Fruit fly (Drosophila melanogaster) whole organism, embryonic: ENCODE results near the gene msps.

Experiments used
- Atf-2 ChIP-seq: fragments of 200-800 bp; sonication (Bioruptor generic); optimal IDR thresholded peaks from 2 replicates; lab custom pipeline; 2016; ENCODE audit warnings: missing biosample characterization, missing genetic modification characterization
- Bdp1 ChIP-seq: fragments of 200-800 bp; sonication (Bioruptor generic); optimal IDR thresholded peaks from 3 replicates; lab custom pipeline; 2016; ENCODE audit warnings: missing biosample characterization, missing genetic modification characterization
- Blimp-1 ChIP-seq: fragments of 200-800 bp; sonication (Bioruptor generic); optimal IDR thresholded peaks from 3 replicates; lab custom pipeline; 2018; ENCODE audit warnings: missing biosample characterization, missing genetic modification characterization, mild to moderate bottlenecking, moderate library complexity, missing genetic modification reagents
- Bteb2 ChIP-seq: fragments of 200-800 bp; sonication (Bioruptor generic); optimal IDR thresholded peaks from 2 replicates; lab custom pipeline; 2016; ENCODE audit warnings: missing biosample characterization, missing genetic modification characterization
- CG10267 ChIP-seq: fragments of 200-800 bp; sonication (Bioruptor generic); optimal IDR thresholded peaks from 2 replicates; lab custom pipeline; 2018; ENCODE audit warnings: missing biosample characterization, mild to moderate bottlenecking, missing genetic modification characterization, moderate library complexity
- CG10274 ChIP-seq: fragments of 200-800 bp; sonication (Bioruptor generic); optimal IDR thresholded peaks from 3 replicates; lab custom pipeline; 2017; ENCODE audit warnings: missing biosample characterization, mild to moderate bottlenecking, missing genetic modification characterization
- CG11398 ChIP-seq: fragments of 200-800 bp; sonication (Bioruptor generic); optimal IDR thresholded peaks from 2 replicates; lab custom pipeline; 2016; ENCODE audit warnings: missing biosample characterization, missing genetic modification characterization
- CG11504 ChIP-seq: fragments of 200-800 bp; sonication (Bioruptor generic); optimal IDR thresholded peaks from 3 replicates; lab custom pipeline; 2019; ENCODE audit warnings: missing biosample characterization, mild to moderate bottlenecking, missing genetic modification characterization, moderate library complexity
- CG12104 ChIP-seq: fragments of 200-800 bp; sonication (Bioruptor generic); optimal IDR thresholded peaks from 3 replicates; lab custom pipeline; 2016; ENCODE audit warnings: missing biosample characterization, missing genetic modification characterization
- CG14441 ChIP-seq: fragments of 200-800 bp; sonication (Bioruptor generic); IDR thresholded peaks from 2 replicates; pipeline ENCODE4 v1.3.6; 2022; ENCODE audit warnings: missing biosample characterization, missing genetic modification characterization
- CG14667 ChIP-seq: fragments of 200-800 bp; sonication (Bioruptor generic); IDR thresholded peaks from 2 replicates; pipeline ENCODE4 v1.3.6; 2022; ENCODE audit warnings: missing biosample characterization, missing genetic modification characterization
- CG18476 ChIP-seq: fragments of 200-800 bp; sonication (Bioruptor generic); optimal IDR thresholded peaks from 2 replicates; lab custom pipeline; 2016; ENCODE audit warnings: missing biosample characterization, mild to moderate bottlenecking, missing genetic modification characterization
- CG2202 ChIP-seq: fragments of 200-800 bp; sonication (Bioruptor generic); optimal IDR thresholded peaks from 2 replicates; lab custom pipeline; 2018; ENCODE audit warnings: missing biosample characterization, mild to moderate bottlenecking, missing genetic modification characterization
- CG3281 ChIP-seq: fragments of 200-800 bp; sonication (Bioruptor generic); optimal IDR thresholded peaks from 3 replicates; lab custom pipeline; 2017; ENCODE audit warnings: missing biosample characterization, mild to moderate bottlenecking, missing genetic modification characterization
- CG34376 ChIP-seq: fragments of 200-800 bp; sonication (Bioruptor generic); optimal IDR thresholded peaks from 2 replicates; lab custom pipeline; 2018; ENCODE audit warnings: missing biosample characterization, mild to moderate bottlenecking, missing genetic modification characterization
- CG4820 ChIP-seq: fragments of 200-800 bp; sonication (Bioruptor generic); optimal IDR thresholded peaks from 3 replicates; lab custom pipeline; 2016; ENCODE audit warnings: missing biosample characterization, missing genetic modification characterization
- CG4854 ChIP-seq: fragments of 200-800 bp; sonication (Bioruptor generic); optimal IDR thresholded peaks from 2 replicates; lab custom pipeline; 2016; ENCODE audit warnings: missing biosample characterization, missing genetic modification characterization, inconsistent platforms
- CG5180 ChIP-seq: fragments of 200-800 bp; sonication (Bioruptor generic); optimal IDR thresholded peaks from 3 replicates; lab custom pipeline; 2017; ENCODE audit warnings: missing biosample characterization, missing genetic modification characterization, mild to moderate bottlenecking, moderate library complexity, missing genetic modification reagents
- CG7271 ChIP-seq: fragments of 200-800 bp; sonication (Bioruptor generic); optimal IDR thresholded peaks from 2 replicates; lab custom pipeline; 2018; ENCODE audit warnings: missing biosample characterization, mild to moderate bottlenecking, missing genetic modification characterization, moderate library complexity
- CG7556 ChIP-seq: fragments of 200-800 bp; sonication (Bioruptor generic); optimal IDR thresholded peaks from 2 replicates; lab custom pipeline; 2017; ENCODE audit warnings: missing biosample characterization, mild to moderate bottlenecking, missing genetic modification characterization
- CG8359 ChIP-seq: fragments of 200-800 bp; sonication (Bioruptor generic); optimal IDR thresholded peaks from 2 replicates; lab custom pipeline; 2017; ENCODE audit warnings: missing biosample characterization, mild to moderate bottlenecking, missing genetic modification characterization, borderline replicate concordance
- CG9876 ChIP-seq: fragments of 200-800 bp; sonication (Bioruptor generic); optimal IDR thresholded peaks from 2 replicates; lab custom pipeline; 2016; ENCODE audit warnings: missing biosample characterization, missing genetic modification characterization
- D19A ChIP-seq: fragments of 200-800 bp; optimal IDR thresholded peaks from 3 replicates; lab custom pipeline; 2019; ENCODE audit warnings: missing biosample characterization, mild to moderate bottlenecking, missing genetic modification characterization, moderate library complexity
- Dfd ChIP-seq, 2 experiments: fragments of >200 bp; optimal IDR thresholded peaks; 2 replicates each; lab custom pipeline; 2017; ENCODE audit warnings: missing biosample characterization in 2 of 2, missing genetic modification characterization in 2 of 2
- Dll ChIP-seq: fragments of 200-800 bp; sonication (Bioruptor generic); IDR thresholded peaks from 4 replicates; pipeline ENCODE4 v1.3.6; 2022; ENCODE audit warnings: missing biosample characterization, missing genetic modification characterization; ENCODE audit not compliant: partially characterized antibody
- Fer1 ChIP-seq: fragments of 200-800 bp; sonication (Bioruptor generic); optimal IDR thresholded peaks from 2 replicates; lab custom pipeline; 2017; ENCODE audit warnings: missing biosample characterization, mild to moderate bottlenecking, missing genetic modification characterization
- Hr78 ChIP-seq, 2 experiments: fragments of 200-800 bp in 1 of 2; fragments of >200 bp in 1 of 2; sonication (Bioruptor generic) in 1 of 2; optimal IDR thresholded peaks; 2 replicates each; lab custom pipeline; 2017 to 2019; ENCODE audit warnings: missing biosample characterization in 2 of 2, missing genetic modification characterization in 2 of 2, mild to moderate bottlenecking in 1 of 2, moderate library complexity in 1 of 2
- Rfx ChIP-seq: fragments of 200-800 bp; sonication (Bioruptor generic); IDR thresholded peaks from 2 replicates; pipeline ENCODE4 v1.3.6; 2022; ENCODE audit warnings: missing biosample characterization, missing genetic modification characterization
- Scr ChIP-seq: fragments of 200-800 bp; sonication (Bioruptor generic); IDR thresholded peaks from 2 replicates; pipeline ENCODE4 v1.3.6; 2022; ENCODE audit warnings: missing biosample characterization, missing genetic modification characterization; ENCODE audit not compliant: partially characterized antibody
- Tbp ChIP-seq: fragments of >200 bp; optimal IDR thresholded peaks from 2 replicates; lab custom pipeline; 2018; ENCODE audit warnings: missing biosample characterization, missing genetic modification characterization
- Usf ChIP-seq: fragments of 200-800 bp; sonication (Bioruptor generic); optimal IDR thresholded peaks from 2 replicates; lab custom pipeline; 2017; ENCODE audit warnings: missing genotype, missing biosample characterization, missing genetic modification characterization
- bsh ChIP-seq, 2 experiments: fragments of 200-800 bp; sonication (Bioruptor generic); optimal IDR thresholded peaks; 2 replicates each; lab custom pipeline; 2017 to 2018; ENCODE audit warnings: mild to moderate bottlenecking in 2 of 2, missing biosample characterization in 2 of 2, missing genetic modification characterization in 2 of 2, moderate library complexity in 1 of 2
- cato ChIP-seq: fragments of 200-800 bp; sonication (Bioruptor generic); optimal IDR thresholded peaks from 2 replicates; lab custom pipeline; 2016; ENCODE audit warnings: missing biosample characterization, missing genetic modification characterization, borderline replicate concordance
- disco-r ChIP-seq: fragments of 200-800 bp; sonication (Bioruptor generic); optimal IDR thresholded peaks from 2 replicates; lab custom pipeline; 2016; ENCODE audit warnings: missing biosample characterization, missing genetic modification characterization
- ewg ChIP-seq: fragments of 200-800 bp; sonication (Bioruptor generic); optimal IDR thresholded peaks from 3 replicates; lab custom pipeline; 2017; ENCODE audit warnings: mild to moderate bottlenecking, missing biosample characterization, missing genetic modification reagents, missing genetic modification characterization
- gsb-n ChIP-seq: fragments of 200-800 bp; sonication (Bioruptor generic); optimal IDR thresholded peaks from 3 replicates; lab custom pipeline; 2018; ENCODE audit warnings: missing biosample characterization, mild to moderate bottlenecking, missing genetic modification characterization
- jumu ChIP-seq: fragments of 200-800 bp; sonication (Bioruptor generic); optimal IDR thresholded peaks from 3 replicates; lab custom pipeline; 2016; ENCODE audit warnings: missing biosample characterization, missing genetic modification characterization
- lmd ChIP-seq: fragments of 200-800 bp; sonication (Bioruptor generic); IDR thresholded peaks from 2 replicates; pipeline ENCODE4 v1.3.6; 2022; ENCODE audit warnings: missing biosample characterization, missing genetic modification characterization
- maf-S ChIP-seq: fragments of 200-800 bp; sonication (Bioruptor generic); optimal IDR thresholded peaks from 2 replicates; lab custom pipeline; 2016; ENCODE audit warnings: missing biosample characterization, missing genetic modification characterization
- mirr ChIP-seq: fragments of 200-800 bp; sonication (Bioruptor generic); optimal IDR thresholded peaks from 3 replicates; lab custom pipeline; 2018; ENCODE audit warnings: missing biosample characterization, mild to moderate bottlenecking, missing genetic modification characterization
- otp ChIP-seq: fragments of 200-800 bp; sonication (Bioruptor generic); IDR thresholded peaks from 3 replicates; pipeline ENCODE4, ENCODE4 v1.3.6; 2022; ENCODE audit warnings: missing biosample characterization, missing genetic modification characterization
- seq ChIP-seq: fragments of 200-800 bp; sonication (Bioruptor generic); IDR thresholded peaks from 2 replicates; pipeline ENCODE4 v1.3.6; 2022; ENCODE audit warnings: missing biosample characterization, missing genetic modification characterization
- sima ChIP-seq: fragments of 200-800 bp; sonication (Bioruptor generic); optimal IDR thresholded peaks from 2 replicates; lab custom pipeline; 2016; ENCODE audit warnings: missing biosample characterization, missing genetic modification characterization
- so ChIP-seq: fragments of 200-800 bp; sonication (Bioruptor generic); IDR thresholded peaks from 3 replicates; pipeline ENCODE4 v1.3.6; 2022; ENCODE audit warnings: missing biosample characterization, missing genetic modification characterization
- sug ChIP-seq: fragments of 200-800 bp; optimal IDR thresholded peaks from 2 replicates; lab custom pipeline; 2019; ENCODE audit warnings: missing biosample characterization, mild to moderate bottlenecking, missing genetic modification characterization, moderate library complexity
- toy ChIP-seq: fragments of 200-800 bp; sonication (Bioruptor generic); IDR thresholded peaks from 2 replicates; pipeline ENCODE4 v1.3.6; 2022; ENCODE audit warnings: missing biosample characterization, missing genetic modification characterization
- unpg ChIP-seq: fragments of 200-800 bp; sonication (Bioruptor generic); optimal IDR thresholded peaks from 3 replicates; lab custom pipeline; 2018; ENCODE audit warnings: missing biosample characterization, mild to moderate bottlenecking, missing genetic modification characterization, moderate library complexity
- vnd ChIP-seq: fragments of 200-800 bp; sonication (Bioruptor generic); IDR thresholded peaks from 3 replicates; pipeline ENCODE4 v1.3.6; 2022; ENCODE audit warnings: missing biosample characterization, missing genetic modification characterization; ENCODE audit not compliant: partially characterized antibody
- wdn ChIP-seq: fragments of 200-800 bp; sonication (Bioruptor generic); IDR thresholded peaks from 2 replicates; pipeline ENCODE4 v1.3.6; 2022; ENCODE audit warnings: missing biosample characterization, missing genetic modification characterization
- wor ChIP-seq: fragments of 200-800 bp; sonication (Bioruptor generic); IDR thresholded peaks from 2 replicates; pipeline ENCODE4 v1.3.6; 2022; ENCODE audit warnings: missing biosample characterization, missing genetic modification characterization

The msps gene

dm6 chr3R:16011698-16012332 is 38.8 kb upstream of the msps start (continued):
- no peak for TF ChIP-seq vnd (GFP tag; lab: Robert Waterston, UW)
- no peak for TF ChIP-seq Bdp1 (GFP tag; lab: Kevin White, UChicago)
- TF ChIP-seq Scr (GFP tag; lab: Robert Waterston, UW), result no peak
- TF ChIP-seq wor (GFP tag; lab: Robert Waterston, UW), result no peak
- no peak for TF ChIP-seq wdn (GFP tag; lab: Robert Waterston, UW)
- TF ChIP-seq CG14441 (GFP tag; lab: Robert Waterston, UW), result no peak
- no peak for TF ChIP-seq Bteb2 (GFP tag; lab: Kevin White, UChicago)
- TF ChIP-seq Hr78 (GFP tag; optimal IDR thresholded peaks at IDR 0.05; lab: Kevin White, UChicago), result peak in 1 of 2 experiments; percentile 67
- peak; percentile 83 for TF ChIP-seq sug (tag; lab: Kevin White, UChicago)
- TF ChIP-seq seq (GFP tag; lab: Robert Waterston, UW), result no peak
- TF ChIP-seq CG4820, result no peak
- no peak for TF ChIP-seq otp (GFP tag; lab: Robert Waterston, UW)
- TF ChIP-seq toy, result no peak
- TF ChIP-seq jumu, result no peak
- TF ChIP-seq Usf (GFP tag; lab: Kevin White, UChicago), result no peak
- no peak for TF ChIP-seq CG2202 (tag; lab: Kevin White, UChicago)
- no peak for TF ChIP-seq CG10274 (GFP tag; lab: Kevin White, UChicago)
- no peak for TF ChIP-seq Tbp
- no peak for TF ChIP-seq CG11398 (GFP tag; lab: Kevin White, UChicago)
- no peak for TF ChIP-seq Atf-2 (GFP tag; lab: Kevin White, UChicago)
- peak; percentile 47 for TF ChIP-seq Fer1 (GFP tag; lab: Kevin White, UChicago)
- no peak for TF ChIP-seq CG11504
- TF ChIP-seq Dll (GFP tag; lab: Robert Waterston, UW), result 0 out of 4 replicates have a peak, but pooled peaks have one; percentile 25
- TF ChIP-seq unpg (GFP tag; lab: Kevin White, UChicago), result peak; percentile 11
- no peak for TF ChIP-seq CG8359 (GFP tag; lab: Kevin White, UChicago)
- TF ChIP-seq cato (GFP tag; lab: Kevin White, UChicago), result no peak
- TF ChIP-seq sima (GFP tag; lab: Kevin White, UChicago), result no peak
- no peak for TF ChIP-seq Blimp-1
- TF ChIP-seq CG4854 (GFP tag; lab: Kevin White, UChicago), result no peak
- peak; percentile 57 for TF ChIP-seq mirr (GFP tag; lab: Kevin White, UChicago)
- peak; percentile 52 for TF ChIP-seq CG5180 (GFP tag; lab: Kevin White, UChicago)
- no peak for TF ChIP-seq disco-r (GFP tag; lab: Kevin White, UChicago)
- TF ChIP-seq CG14667 (GFP tag; lab: Robert Waterston, UW), result no peak
- no peak for TF ChIP-seq so (GFP tag; lab: Robert Waterston, UW)
- no peak for TF ChIP-seq Dfd (GFP tag; optimal IDR thresholded peaks at IDR 0.05; lab: Kevin White, UChicago)
- no peak for TF ChIP-seq lmd (GFP tag; lab: Robert Waterston, UW)
- no peak for TF ChIP-seq CG18476 (GFP tag; lab: Kevin White, UChicago)
- TF ChIP-seq CG7271 (tag; lab: Kevin White, UChicago), result no peak
- TF ChIP-seq CG9876, result no peak
- TF ChIP-seq ewg (GFP tag; lab: Kevin White, UChicago), result no peak
- TF ChIP-seq Rfx (GFP tag; lab: Robert Waterston, UW), result 0 out of 2 replicates have a peak, but pooled peaks have one; percentile 5
- TF ChIP-seq gsb-n (tag; lab: Kevin White, UChicago), result no peak
- no peak for TF ChIP-seq CG7556 (GFP tag; lab: Kevin White, UChicago)
- TF ChIP-seq D19A, result no peak
- TF ChIP-seq bsh (GFP tag; optimal IDR thresholded peaks at IDR 0.05; lab: Kevin White, UChicago), result no peak
- peak; percentile 29 for TF ChIP-seq CG3281
- TF ChIP-seq maf-S, result no peak
- no peak for TF ChIP-seq CG10267 (tag; lab: Kevin White, UChicago)
- TF ChIP-seq CG12104 (GFP tag; lab: Kevin White, UChicago), result no peak
- TF ChIP-seq CG34376, result peak; percentile 38
